Fruit fly (Drosophila melanogaster): ENCODE measurements around the gene PGRP-SA.

The PGRP-SA gene

DNA sequence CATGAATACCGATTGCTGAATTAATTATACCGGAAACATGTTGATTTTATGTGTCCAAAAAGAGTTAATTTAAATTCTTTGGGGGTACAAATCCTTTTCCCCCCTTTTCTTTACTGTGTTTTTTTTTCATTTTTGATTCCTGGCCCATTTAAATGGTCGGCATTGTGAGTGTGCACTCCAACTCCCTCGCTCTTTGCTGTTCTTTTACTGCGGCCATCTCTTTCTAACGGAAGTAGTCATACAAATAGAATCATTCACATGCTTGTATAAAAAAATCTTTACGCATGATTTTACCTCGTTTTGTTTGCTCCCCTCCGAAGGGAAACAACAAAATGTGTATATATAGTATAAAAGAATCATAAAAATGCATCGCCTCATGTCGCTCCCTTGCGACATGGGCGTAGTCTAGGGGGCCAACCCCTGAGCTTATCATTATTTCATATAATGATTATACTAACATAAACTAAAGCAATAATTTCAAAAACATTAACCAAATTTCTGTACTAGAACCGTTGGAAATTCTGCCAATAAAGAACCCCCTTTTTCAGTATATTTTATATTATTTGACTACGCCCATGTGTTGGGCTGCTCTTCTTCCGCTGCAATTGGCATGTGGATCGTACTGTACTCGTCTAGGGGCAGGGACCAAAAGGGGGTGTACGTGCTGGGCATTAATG is 33.3 kb upstream of the PGRP-SA start (continued):
- no peak for TF ChIP-seq hkb (optimal IDR thresholded peaks at IDR 0.05)
- peak; percentile 79 for TF ChIP-seq hkb (GFP tag; IDR thresholded peaks at IDR 0.05)
- TF ChIP-seq CG8478 (optimal IDR thresholded peaks at IDR 0.05): no peak
- TF ChIP-seq CG12744 (GFP tag; optimal IDR thresholded peaks at IDR 0.05): no peak
- TF ChIP-seq tx (GFP tag; optimal IDR thresholded peaks at IDR 0.05): no peak
- no peak for TF ChIP-seq pho (GFP tag; optimal IDR thresholded peaks at IDR 0.05)
- peak; percentile 81 for TF ChIP-seq CG8388 (GFP tag; optimal IDR thresholded peaks at IDR 0.05)
- no peak for TF ChIP-seq Hr39 (optimal IDR thresholded peaks at IDR 0.05)
- no peak for TF ChIP-seq CG14965 (GFP tag; optimal IDR thresholded peaks at IDR 0.05; ENCODE audit: borderline replicate concordance)
- peak; percentile 50 for TF ChIP-seq CG8290 (GFP tag; optimal IDR thresholded peaks at IDR 0.05)
- peak in 1 of 2 experiments; percentile 12 for TF ChIP-seq CG8290 (tag; optimal IDR thresholded peaks at IDR 0.05)
- TF ChIP-seq amos (GFP tag; IDR thresholded peaks at IDR 0.05; ENCODE audit: partially characterized antibody): no peak
- no peak for TF ChIP-seq nerfin-2 (GFP tag; IDR thresholded peaks at IDR 0.05; ENCODE audit: partially characterized antibody)
- peak; percentile 26; the same call in 1 of the 3 replicates for TF ChIP-seq Aef1 (GFP tag; IDR thresholded peaks at IDR 0.05)
- TF ChIP-seq CG4707 (GFP tag; optimal IDR thresholded peaks at IDR 0.05): peak; percentile 78
- TF ChIP-seq fd3F (GFP tag; optimal IDR thresholded peaks at IDR 0.05): no peak
- TF ChIP-seq dimm (GFP tag; IDR thresholded peaks at IDR 0.05): no peak
- TF ChIP-seq CG1647 (GFP tag; optimal IDR thresholded peaks at IDR 0.05): peak; percentile 55
- TF ChIP-seq kni (GFP tag; optimal IDR thresholded peaks at IDR 0.05): peak; percentile 84
- peak; percentile 72 for TF ChIP-seq row (GFP tag; IDR thresholded peaks at IDR 0.05)
- TF ChIP-seq CG6791 (GFP tag; IDR thresholded peaks at IDR 0.05; ENCODE audit: partially characterized antibody): no peak
- peak; percentile 68 for TF ChIP-seq CG30431 (GFP tag; optimal IDR thresholded peaks at IDR 0.05)
- peak; percentile 38; the same call in 1 of the 2 replicates for TF ChIP-seq ssp (GFP tag; IDR thresholded peaks at IDR 0.05)
- 0 out of 2 replicates have a peak, but pooled peaks have one; percentile 29 for TF ChIP-seq toy (GFP tag; IDR thresholded peaks at IDR 0.05)
- TF ChIP-seq CG13624 (GFP tag; optimal IDR thresholded peaks at IDR 0.05): no peak
- TF ChIP-seq CG2202 (tag; optimal IDR thresholded peaks at IDR 0.05): peak; percentile 86
- TF ChIP-seq CG7786 (GFP tag; optimal IDR thresholded peaks at IDR 0.05): no peak
- TF ChIP-seq fd64A (GFP tag; optimal IDR thresholded peaks at IDR 0.05): peak; percentile 80
- peak; percentile 66 for TF ChIP-seq tgo (GFP tag; IDR thresholded peaks at IDR 0.05)
- TF ChIP-seq Trl (optimal IDR thresholded peaks at IDR 0.05): no peak
- TF ChIP-seq Trl (GFP tag; optimal IDR thresholded peaks at IDR 0.05): peak; percentile 51
- no peak for TF ChIP-seq HLHmδ (GFP tag; optimal IDR thresholded peaks at IDR 0.05)
- peak; percentile 39; the same call in 1 of the 2 replicates for TF ChIP-seq Rx (GFP tag; IDR thresholded peaks at IDR 0.05)
- TF ChIP-seq pan (optimal IDR thresholded peaks at IDR 0.05): no peak
- TF ChIP-seq pan (GFP tag; optimal IDR thresholded peaks at IDR 0.05 in 1 of 2, IDR thresholded peaks at IDR 0.05 in 1 of 2): peak in 1 of 2 experiments; percentile 67
- peak; percentile 13 for TF ChIP-seq Ets97D (GFP tag; optimal IDR thresholded peaks at IDR 0.05)
- TF ChIP-seq CG31388 (GFP tag; optimal IDR thresholded peaks at IDR 0.05): peak; percentile 42
- TF ChIP-seq eyg (GFP tag; optimal IDR thresholded peaks at IDR 0.05): no peak
- TF ChIP-seq crp (GFP tag; optimal IDR thresholded peaks at IDR 0.05): no peak
- TF ChIP-seq CG15073 (GFP tag; optimal IDR thresholded peaks at IDR 0.05): peak; percentile 12
- TF ChIP-seq kah (GFP tag; optimal IDR thresholded peaks at IDR 0.05): peak; percentile 66
- no peak for TF ChIP-seq al (GFP tag; IDR thresholded peaks at IDR 0.05)
- TF ChIP-seq CG2889 (GFP tag; IDR thresholded peaks at IDR 0.05): no peak
- TF ChIP-seq CG43689 (GFP tag; IDR thresholded peaks at IDR 0.05): no peak
- TF ChIP-seq ara (GFP tag; IDR thresholded peaks at IDR 0.05): peak; percentile 90
- peak; percentile 65 for TF ChIP-seq Usf (GFP tag; optimal IDR thresholded peaks at IDR 0.05)
- no peak for TF ChIP-seq ab (GFP tag; optimal IDR thresholded peaks at IDR 0.05)
- TF ChIP-seq trh (GFP tag; optimal IDR thresholded peaks at IDR 0.05): peak; percentile 39
- TF ChIP-seq HmgD (GFP tag; optimal IDR thresholded peaks at IDR 0.05): no peak
- TF ChIP-seq slbo (GFP tag; IDR thresholded peaks at IDR 0.05): peak; percentile 33; the same call in 1 of the 2 replicates
- no peak for TF ChIP-seq Fer2 (tag; optimal IDR thresholded peaks at IDR 0.05)
- TF ChIP-seq Opbp (GFP tag; IDR thresholded peaks at IDR 0.05; ENCODE audit: partially characterized antibody): no peak
